Fruit fly (Drosophila melanogaster) whole organism, embryonic: ENCODE data around the gene CG14535.

Experiments used
- Atf-2 ChIP-seq: fragments of 200-800 bp; sonication (Bioruptor generic); optimal IDR thresholded peaks from 2 replicates; lab custom pipeline; 2016; ENCODE audit warnings: missing biosample characterization, missing genetic modification characterization
- BEAF-32 ChIP-seq: fragments of 200-800 bp; sonication (Bioruptor generic); optimal IDR thresholded peaks from 3 replicates; lab custom pipeline; 2017; ENCODE audit warnings: missing biosample characterization, missing genetic modification characterization, mild to moderate bottlenecking, moderate library complexity, missing genetic modification reagents
- CG10366 ChIP-seq: fragments of 200-800 bp; sonication (Bioruptor generic); IDR thresholded peaks from 2 replicates; pipeline ENCODE4 v1.3.6; 2022; ENCODE audit warnings: missing biosample characterization, missing genetic modification characterization
- CG11456 ChIP-seq: fragments of 200-800 bp; sonication (Bioruptor generic); IDR thresholded peaks from 3 replicates; pipeline ENCODE4 v1.3.6; 2022; ENCODE audit warnings: missing biosample characterization, missing genetic modification characterization
- CG11696 ChIP-seq: fragments of 200-800 bp; sonication (Bioruptor generic); IDR thresholded peaks from 2 replicates; pipeline ENCODE4 v1.3.6; 2022; ENCODE audit warnings: missing biosample characterization, missing genetic modification characterization
- CG12659 ChIP-seq: fragments of 200-800 bp; sonication (Bioruptor generic); optimal IDR thresholded peaks from 3 replicates; lab custom pipeline; 2017; ENCODE audit warnings: mild to moderate bottlenecking, missing biosample characterization, missing genetic modification reagents, missing genetic modification characterization
- CG12942 ChIP-seq: fragments of 200-800 bp; sonication (Bioruptor generic); optimal IDR thresholded peaks from 3 replicates; lab custom pipeline; 2016; ENCODE audit warnings: missing biosample characterization, missing genetic modification characterization
- CG14014 ChIP-seq: fragments of 200-800 bp; sonication (Bioruptor generic); IDR thresholded peaks from 2 replicates; pipeline ENCODE4 v1.3.6; 2022; ENCODE audit warnings: missing biosample characterization, missing genetic modification characterization
- CG1647 ChIP-seq: fragments of 200-800 bp; sonication (Bioruptor generic); optimal IDR thresholded peaks from 3 replicates; lab custom pipeline; 2016; ENCODE audit warnings: missing biosample characterization, missing genetic modification characterization
- CG17186 ChIP-seq: fragments of 200-800 bp; sonication (Bioruptor generic); optimal IDR thresholded peaks from 3 replicates; lab custom pipeline; 2017; ENCODE audit warnings: missing biosample characterization, missing genetic modification reagents, missing genetic modification characterization
- CG18619 ChIP-seq: fragments of 200-800 bp; sonication (Bioruptor generic); optimal IDR thresholded peaks from 3 replicates; lab custom pipeline; 2017; ENCODE audit warnings: missing biosample characterization, mild to moderate bottlenecking, missing genetic modification characterization
- CG31365 ChIP-seq: fragments of 200-800 bp; sonication (Bioruptor generic); optimal IDR thresholded peaks from 2 replicates; lab custom pipeline; 2018; ENCODE audit warnings: missing biosample characterization, mild to moderate bottlenecking, missing genetic modification characterization
- CG34422 ChIP-seq: fragments of 200-800 bp; sonication (Bioruptor generic); IDR thresholded peaks from 3 replicates; pipeline ENCODE4 v1.3.6; 2022; ENCODE audit warnings: missing biosample characterization, missing genetic modification characterization
- CG3847 ChIP-seq: fragments of 200-800 bp; sonication (Bioruptor generic); IDR thresholded peaks from 2 replicates; pipeline ENCODE4 v1.3.6; 2022; ENCODE audit warnings: missing biosample characterization, missing genetic modification characterization
- CG6689 ChIP-seq: fragments of 200-800 bp; sonication (Bioruptor generic); IDR thresholded peaks from 2 replicates; pipeline ENCODE4 v1.3.6; 2022; ENCODE audit warnings: missing biosample characterization, missing genetic modification characterization
- CG7839 ChIP-seq: fragments of 200-800 bp; sonication (Bioruptor generic); optimal IDR thresholded peaks from 3 replicates; lab custom pipeline; 2018; ENCODE audit warnings: missing biosample characterization, mild to moderate bottlenecking, missing genetic modification characterization, moderate library complexity
- D19A ChIP-seq: fragments of 200-800 bp; optimal IDR thresholded peaks from 3 replicates; lab custom pipeline; 2019; ENCODE audit warnings: missing biosample characterization, mild to moderate bottlenecking, missing genetic modification characterization, moderate library complexity
- E2f1 ChIP-seq: fragments of 200-800 bp; sonication (Bioruptor generic); IDR thresholded peaks from 2 replicates; pipeline ENCODE4 v1.3.6; 2022; ENCODE audit warnings: missing biosample characterization, missing genetic modification characterization
- Gug ChIP-seq: fragments of 200-800 bp; sonication (Bioruptor generic); IDR thresholded peaks from 4 replicates; pipeline ENCODE4 v1.3.6; 2022; ENCODE audit warnings: missing biosample characterization, missing genetic modification characterization
- HHEX ChIP-seq: fragments of 200-800 bp; sonication (Bioruptor generic); optimal IDR thresholded peaks from 3 replicates; lab custom pipeline; 2017; ENCODE audit warnings: missing biosample characterization, mild to moderate bottlenecking, missing genetic modification characterization, missing genetic modification reagents
- HLH4C ChIP-seq: fragments of 200-800 bp; sonication (Bioruptor generic); IDR thresholded peaks from 3 replicates; pipeline ENCODE4 v1.3.6; 2022; ENCODE audit warnings: missing biosample characterization, missing genetic modification characterization; ENCODE audit not compliant: partially characterized antibody
- HLH54F ChIP-seq: fragments of 200-800 bp; sonication (Bioruptor generic); optimal IDR thresholded peaks from 3 replicates; lab custom pipeline; 2016; ENCODE audit warnings: missing biosample characterization, missing genetic modification characterization
- HLHmδ ChIP-seq: fragments of 200-800 bp; sonication (Bioruptor generic); optimal IDR thresholded peaks from 2 replicates; lab custom pipeline; 2018; ENCODE audit warnings: missing biosample characterization, mild to moderate bottlenecking, missing genetic modification characterization, moderate library complexity
- HmgD ChIP-seq: fragments of 200-800 bp; sonication (Bioruptor generic); optimal IDR thresholded peaks from 3 replicates; lab custom pipeline; 2016; ENCODE audit warnings: missing biosample characterization, missing genetic modification characterization
- Hsf ChIP-seq: fragments of 200-800 bp; sonication (Bioruptor generic); optimal IDR thresholded peaks from 3 replicates; lab custom pipeline; 2016; ENCODE audit warnings: missing biosample characterization, missing genetic modification characterization
- Lpt ChIP-seq: fragments of >200 bp; optimal IDR thresholded peaks from 2 replicates; lab custom pipeline; 2018; ENCODE audit warnings: missing biosample characterization, missing genetic modification characterization
- MBD-R2 ChIP-seq: fragments of 200-800 bp; sonication (Bioruptor generic); IDR thresholded peaks from 2 replicates; pipeline ENCODE4 v1.3.6; 2022; ENCODE audit warnings: missing biosample characterization, missing genetic modification characterization
- MESR4 ChIP-seq: fragments of 200-800 bp; sonication (Bioruptor generic); optimal IDR thresholded peaks from 2 replicates; lab custom pipeline; 2018; ENCODE audit warnings: missing biosample characterization, mild to moderate bottlenecking, missing genetic modification characterization, moderate library complexity
- Med ChIP-seq: fragments of 200-800 bp; sonication (Bioruptor generic); peaks from one replicate; lab custom pipeline; 2016; ENCODE audit warnings: missing biosample characterization, missing genetic modification characterization, mild to moderate bottlenecking, inconsistent platforms, moderate library complexity
- Oaz ChIP-seq: fragments of 200-800 bp; sonication (Bioruptor generic); IDR thresholded peaks from 2 replicates; pipeline ENCODE4 v1.3.6; 2022; ENCODE audit warnings: missing biosample characterization, missing genetic modification characterization
- Pdp1 ChIP-seq, 2 experiments: fragments of 200-800 bp; sonication (Bioruptor generic); optimal IDR thresholded peaks; 3 replicates each; lab custom pipeline; 2016; ENCODE audit warnings: missing biosample characterization in 2 of 2, missing genetic modification characterization in 2 of 2, mild to moderate bottlenecking in 1 of 2, moderate library complexity in 1 of 2
- Rfx ChIP-seq: fragments of 200-800 bp; sonication (Bioruptor generic); IDR thresholded peaks from 2 replicates; pipeline ENCODE4 v1.3.6; 2022; ENCODE audit warnings: missing biosample characterization, missing genetic modification characterization
- Sin3A ChIP-seq: fragments of >200 bp; optimal IDR thresholded peaks from 2 replicates; lab custom pipeline; 2018
- Sox100B ChIP-seq: fragments of 200-800 bp; sonication (Bioruptor generic); optimal IDR thresholded peaks from 3 replicates; lab custom pipeline; 2018; ENCODE audit warnings: missing biosample characterization, mild to moderate bottlenecking, missing genetic modification characterization
- Usf ChIP-seq: fragments of 200-800 bp; sonication (Bioruptor generic); optimal IDR thresholded peaks from 2 replicates; lab custom pipeline; 2017; ENCODE audit warnings: missing genotype, missing biosample characterization, missing genetic modification characterization
- Xrp1 ChIP-seq: fragments of 200-800 bp; sonication (Bioruptor generic); IDR thresholded peaks from 2 replicates; pipeline ENCODE4 v1.3.6; 2022; ENCODE audit warnings: missing biosample characterization, missing genetic modification characterization
- abd-A ChIP-seq: fragments of 200-800 bp; sonication (Bioruptor generic); optimal IDR thresholded peaks from 3 replicates; lab custom pipeline; 2019; ENCODE audit warnings: missing biosample characterization, mild to moderate bottlenecking, missing genetic modification characterization, moderate library complexity
- btn ChIP-seq: fragments of 200-800 bp; sonication (Bioruptor generic); optimal IDR thresholded peaks from 2 replicates; lab custom pipeline; 2016; ENCODE audit warnings: missing biosample characterization, missing genetic modification characterization
- corto ChIP-seq: fragments of 200-800 bp; sonication (Bioruptor generic); optimal IDR thresholded peaks from 2 replicates; lab custom pipeline; 2016; ENCODE audit warnings: missing biosample characterization, mild to moderate bottlenecking, missing genetic modification characterization, moderate library complexity
- fu2 ChIP-seq: fragments of 200-800 bp; sonication (Bioruptor generic); optimal IDR thresholded peaks from 2 replicates; lab custom pipeline; 2016; ENCODE audit warnings: missing biosample characterization, missing genetic modification characterization
- knrl ChIP-seq: fragments of 200-800 bp; sonication (Bioruptor generic); IDR thresholded peaks from 3 replicates; pipeline ENCODE4 v1.3.6; 2022; ENCODE audit warnings: missing biosample characterization, missing genetic modification characterization; ENCODE audit not compliant: partially characterized antibody
- lilli ChIP-seq: fragments of 200-800 bp; sonication (Bioruptor generic); optimal IDR thresholded peaks from 3 replicates; lab custom pipeline; 2016; ENCODE audit warnings: missing biosample characterization, missing genetic modification characterization
- lola ChIP-seq, 3 experiments: fragments of >200 bp in 2 of 3; fragments of 200-800 bp in 1 of 3; sonication (Bioruptor generic) in 1 of 3; optimal IDR thresholded peaks; 2 replicates each; lab custom pipeline; 2017 to 2019; ENCODE audit warnings: missing biosample characterization in 3 of 3, missing genetic modification characterization in 3 of 3, mild to moderate bottlenecking in 1 of 3, moderate library complexity in 1 of 3
- scrt ChIP-seq: fragments of 200-800 bp; sonication (Bioruptor generic); optimal IDR thresholded peaks from 2 replicates; lab custom pipeline; 2018; ENCODE audit warnings: missing biosample characterization, mild to moderate bottlenecking, missing genetic modification characterization, moderate library complexity
- stc ChIP-seq: fragments of 200-800 bp; sonication (Bioruptor generic); IDR thresholded peaks from 2 replicates; pipeline ENCODE4 v1.3.6; 2022; ENCODE audit warnings: missing biosample characterization, missing genetic modification characterization
- toy ChIP-seq: fragments of 200-800 bp; sonication (Bioruptor generic); IDR thresholded peaks from 2 replicates; pipeline ENCODE4 v1.3.6; 2022; ENCODE audit warnings: missing biosample characterization, missing genetic modification characterization
- twi ChIP-seq: fragments of 200-800 bp; optimal IDR thresholded peaks from 2 replicates; lab custom pipeline; 2019; ENCODE audit warnings: missing biosample characterization, mild to moderate bottlenecking, missing genetic modification characterization, moderate library complexity
- unc-4 ChIP-seq: fragments of 200-800 bp; sonication (Bioruptor generic); IDR thresholded peaks from 2 replicates; pipeline ENCODE4 v1.3.6; 2022; ENCODE audit warnings: missing biosample characterization, missing genetic modification characterization; ENCODE audit not compliant: partially characterized antibody
- vvl ChIP-seq: fragments of 200-800 bp; sonication (Bioruptor generic); IDR thresholded peaks from 2 replicates; pipeline ENCODE4 v1.3.6; 2022; ENCODE audit warnings: missing biosample characterization, missing genetic modification characterization
- zen ChIP-seq: fragments of 200-800 bp; sonication (Bioruptor generic); optimal IDR thresholded peaks from 3 replicates; lab custom pipeline; 2018; ENCODE audit warnings: missing biosample characterization, mild to moderate bottlenecking, missing genetic modification characterization, moderate library complexity

CG14535 gene

DNA sequence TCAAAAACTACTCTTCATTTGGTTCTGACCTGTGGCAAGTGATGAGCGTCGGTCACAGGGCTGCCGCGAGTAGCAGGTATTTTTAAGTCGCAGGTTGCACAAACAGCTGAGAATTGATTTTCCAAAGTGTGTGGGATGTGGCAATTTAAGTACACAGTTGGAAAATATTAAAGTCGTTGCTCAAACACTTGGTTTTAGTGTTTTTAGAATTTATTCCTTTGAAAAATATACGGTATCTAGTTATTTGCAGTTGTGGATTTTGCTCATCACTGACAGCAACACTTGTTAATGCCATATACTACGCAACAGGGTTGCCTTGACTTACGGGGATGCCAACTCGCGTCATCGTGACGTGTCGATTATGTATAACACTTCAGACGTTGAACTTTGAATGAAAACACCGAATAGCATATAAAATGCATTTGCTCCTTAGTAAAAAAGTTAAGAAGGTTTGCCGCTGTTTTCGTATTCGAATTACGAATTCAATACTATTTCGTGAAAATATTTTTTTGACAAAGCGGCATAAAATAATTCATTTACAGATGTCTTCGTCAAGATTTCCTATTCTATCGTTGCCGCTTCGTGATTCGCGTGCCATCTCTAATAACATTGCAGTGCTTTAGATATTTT is 55.4 kb downstream of the CG14535 start, which contains the start of the genes Herp and r2d2 (continued):
- peak; percentile 97 for TF ChIP-seq HmgD (GFP tag; lab: Kevin White, UChicago)
- peak; percentile 91 for TF ChIP-seq CG7839 (tag; lab: Kevin White, UChicago)
- peak; percentile 93 for TF ChIP-seq Hsf
- no peak for TF ChIP-seq Lpt (GFP tag; lab: Kevin White, UChicago)
- peak; percentile 54; the same call in 1 of the 2 replicates for TF ChIP-seq MBD-R2 (GFP tag; lab: Robert Waterston, UW)
- TF ChIP-seq lilli (GFP tag; lab: Kevin White, UChicago), result peak; percentile 95
- peak; percentile 91 for TF ChIP-seq Sin3A
- peak; percentile 72; the same call in 1 of the 2 replicates for TF ChIP-seq stc
- TF ChIP-seq E2f1 (GFP tag; lab: Robert Waterston, UW), result peak; percentile 68
- TF ChIP-seq CG6689 (GFP tag; lab: Robert Waterston, UW), result peak; percentile 86
- TF ChIP-seq corto (GFP tag; lab: Kevin White, UChicago), result peak; percentile 48
- peak; percentile 88 for TF ChIP-seq Gug
- peak; percentile 93 for TF ChIP-seq Pdp1 (GFP tag; optimal IDR thresholded peaks at IDR 0.05; lab: Kevin White, UChicago)
- TF ChIP-seq abd-A, result no peak
- peak; percentile 88 for TF ChIP-seq HHEX (GFP tag; lab: Kevin White, UChicago)
- peak; percentile 92 for TF ChIP-seq CG3847 (GFP tag; lab: Robert Waterston, UW)
- TF ChIP-seq Med (GFP tag; lab: Kevin White, UChicago), result peak; percentile 99
- TF ChIP-seq zen (tag; lab: Kevin White, UChicago), result peak; percentile 87
- TF ChIP-seq CG18619 (GFP tag; lab: Kevin White, UChicago), result peak; percentile 91
- peak; percentile 90 for TF ChIP-seq scrt (GFP tag; lab: Kevin White, UChicago)
- TF ChIP-seq unc-4 (GFP tag; lab: Robert Waterston, UW), result peak; percentile 85
- peak; percentile 81 for TF ChIP-seq btn
- TF ChIP-seq MESR4 (GFP tag; lab: Kevin White, UChicago), result peak; percentile 3
- peak; percentile 91 for TF ChIP-seq CG12942 (GFP tag; lab: Kevin White, UChicago)
- TF ChIP-seq Xrp1 (GFP tag; lab: Robert Waterston, UW), result peak; percentile 90
- peak; percentile 79 for TF ChIP-seq Oaz (GFP tag; lab: Robert Waterston, UW)
- peak; percentile 91 for TF ChIP-seq CG14014 (GFP tag; lab: Robert Waterston, UW)
- peak; percentile 88 for TF ChIP-seq CG11456 (GFP tag; lab: Robert Waterston, UW)
- TF ChIP-seq lola (GFP tag; optimal IDR thresholded peaks at IDR 0.05; lab: Kevin White, UChicago), result peak in 1 of 3 experiments; percentile 91
- peak; percentile 83 for TF ChIP-seq D19A (tag; lab: Kevin White, UChicago)
- TF ChIP-seq knrl (GFP tag; lab: Robert Waterston, UW), result peak; percentile 82
- peak; percentile 74 for TF ChIP-seq CG31365 (tag; lab: Kevin White, UChicago)
- peak; percentile 84 for TF ChIP-seq Sox100B (GFP tag; lab: Kevin White, UChicago)
- TF ChIP-seq CG12659, result peak; percentile 91
- TF ChIP-seq CG34422 (GFP tag; lab: Robert Waterston, UW), result peak; percentile 92
- TF ChIP-seq twi (tag; lab: Kevin White, UChicago), result peak; percentile 89
- TF ChIP-seq HLHmδ, result no peak
- TF ChIP-seq Rfx (GFP tag; lab: Robert Waterston, UW), result peak; percentile 94
- TF ChIP-seq vvl (GFP tag; lab: Robert Waterston, UW), result peak; percentile 83
- no peak for TF ChIP-seq CG11696
- peak; percentile 74 for TF ChIP-seq CG10366 (GFP tag; lab: Robert Waterston, UW)
- TF ChIP-seq toy (GFP tag; lab: Robert Waterston, UW), result peak; percentile 65; the same call in 1 of the 2 replicates
- peak; percentile 82 for TF ChIP-seq CG17186 (GFP tag; lab: Kevin White, UChicago)
- TF ChIP-seq fu2 (GFP tag; lab: Kevin White, UChicago), result peak; percentile 93
- peak; percentile 55; the same call in 1 of the 3 replicates for TF ChIP-seq HLH4C (GFP tag; lab: Robert Waterston, UW)
- peak; percentile 84 for TF ChIP-seq BEAF-32 (GFP tag; lab: Kevin White, UChicago)
- peak; percentile 92 for TF ChIP-seq Atf-2
- TF ChIP-seq Usf (GFP tag; lab: Kevin White, UChicago), result peak; percentile 80
- TF ChIP-seq HLH54F (GFP tag; lab: Kevin White, UChicago), result peak; percentile 95
- peak; percentile 94 for TF ChIP-seq CG1647 (GFP tag; lab: Kevin White, UChicago)
